Worm (Caenorhabditis elegans): Measurements from ENCODE around the gene cest-16.

The cest-16 gene

DNA sequence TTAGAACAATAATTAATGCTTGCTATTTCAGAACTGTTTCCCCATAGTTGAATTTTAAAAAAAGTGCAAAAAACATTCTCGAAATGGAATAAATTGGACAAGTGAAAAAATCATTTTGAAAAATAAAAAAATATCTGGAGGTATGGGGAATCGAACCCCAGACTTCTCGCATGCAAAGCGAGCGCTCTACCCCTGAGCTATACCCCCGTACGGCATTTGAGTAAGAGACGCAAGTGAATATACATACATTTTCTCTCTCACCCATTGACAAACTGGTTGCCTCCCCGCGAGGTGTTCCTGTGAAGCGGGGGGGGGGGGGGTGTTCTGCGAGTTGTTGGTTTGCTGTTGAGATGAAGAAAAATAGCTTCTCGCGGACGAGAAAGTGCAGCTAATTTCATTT is 7.6 kb upstream of the cest-16 start (continued):
- no peak for TF ChIP-seq skn-1 (tag; optimal IDR thresholded peaks at IDR 0.05)
- TF ChIP-seq aly-2 (tag; optimal IDR thresholded peaks at IDR 0.05), result no peak
- peak; percentile 60 for TF ChIP-seq lin-13 (GFP tag; optimal IDR thresholded peaks at IDR 0.05)
- TF ChIP-seq peb-1 (tag; optimal IDR thresholded peaks at IDR 0.05), result no peak
- TF ChIP-seq zag-1 (tag; optimal IDR thresholded peaks at IDR 0.05), result no peak
- TF ChIP-seq lin-11 (tag; optimal IDR thresholded peaks at IDR 0.05), result peak; percentile 59
- TF ChIP-seq ceh-82 (tag; optimal IDR thresholded peaks at IDR 0.05), result no peak
- no peak for TF ChIP-seq ZK546.5 (tag; optimal IDR thresholded peaks at IDR 0.05)
- no peak for TF ChIP-seq nhr-237 (tag; optimal IDR thresholded peaks at IDR 0.05)

DNA sequence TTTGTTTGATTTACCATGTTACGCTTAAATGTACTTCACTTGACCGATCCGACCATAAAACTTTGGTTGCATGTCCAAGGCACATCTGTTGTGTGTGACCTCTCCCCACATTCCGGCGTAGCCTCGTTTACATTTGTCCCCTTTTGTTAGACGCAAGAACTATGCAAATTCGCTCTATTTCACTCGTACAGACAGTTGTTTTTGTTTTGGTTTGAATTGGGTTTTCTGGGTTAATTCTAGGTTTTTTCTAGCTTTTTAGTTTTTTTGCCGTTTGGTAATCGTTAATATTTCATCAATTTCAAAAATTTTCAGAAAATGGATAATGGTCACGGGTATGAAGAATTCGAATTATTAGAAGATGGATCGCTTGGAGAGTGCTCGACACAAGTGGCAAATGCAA is 6.9 kb upstream of the cest-16 start, which contains the start of gene mom-1:
mom-1 (plus strand) TSS at position 301 of the 400 bp plus-strand sequence.
- TF ChIP-seq unc-62 (GFP tag; optimal IDR thresholded peaks at IDR 0.05) (no peak), sma-3 (GFP tag; optimal IDR thresholded peaks at IDR 0.05) (no peak), nhr-237 (tag; optimal IDR thresholded peaks at IDR 0.05) (no peak), crh-2 (tag; optimal IDR thresholded peaks at IDR 0.05) (no peak)

DNA sequence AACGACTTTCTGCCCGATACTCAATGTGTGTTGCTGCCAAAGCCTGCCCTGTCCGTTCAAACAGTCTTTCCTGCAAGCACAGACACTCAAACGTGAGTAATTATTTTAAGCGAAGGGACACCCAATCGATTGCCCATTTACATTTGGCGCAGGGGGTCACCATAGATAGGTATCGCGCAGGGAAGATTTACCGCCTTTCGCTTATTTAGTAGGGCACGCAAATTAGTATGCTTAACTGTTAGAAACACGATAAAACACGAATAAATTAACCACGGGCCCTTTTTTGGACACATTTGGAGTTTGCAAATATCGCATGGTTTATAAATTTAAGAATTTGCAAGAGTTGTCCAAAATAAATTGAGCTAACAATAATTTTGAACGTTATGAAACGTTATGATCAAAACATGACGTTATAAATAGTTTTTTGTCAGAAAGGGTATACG is 3.3 kb upstream of the cest-16 start:
- peak; percentile 88 for TF ChIP-seq ZK546.5 (tag; optimal IDR thresholded peaks at IDR 0.05)
- TF ChIP-seq nhr-25 (tag; optimal IDR thresholded peaks at IDR 0.05), result peak; percentile 99
- peak; percentile 98 for TF ChIP-seq C34F6.9 (tag; optimal IDR thresholded peaks at IDR 0.05)
- peak; percentile 99 for TF ChIP-seq nhr-10 (tag; optimal IDR thresholded peaks at IDR 0.05)
- peak; percentile 99 for TF ChIP-seq lin-13 (GFP tag; optimal IDR thresholded peaks at IDR 0.05)
- TF ChIP-seq aly-2 (tag; optimal IDR thresholded peaks at IDR 0.05), result peak; percentile 87
- peak; percentile 99 for TF ChIP-seq lin-11 (tag; optimal IDR thresholded peaks at IDR 0.05)
- TF ChIP-seq mbf-1 (tag; optimal IDR thresholded peaks at IDR 0.05), result peak; percentile 77
- TF ChIP-seq Y55F3AM.14 (GFP tag; optimal IDR thresholded peaks at IDR 0.05), result peak; percentile 95
- peak; percentile 97 for TF ChIP-seq unc-39 (tag; optimal IDR thresholded peaks at IDR 0.05)
- peak; percentile 99 for TF ChIP-seq fos-1 (tag; optimal IDR thresholded peaks at IDR 0.05)
- peak; percentile 94 to 96 for TF ChIP-seq mdl-1 (tag; optimal IDR thresholded peaks at IDR 0.05)
- peak; percentile 100 for TF ChIP-seq crh-2 (tag; optimal IDR thresholded peaks at IDR 0.05)
- peak; percentile 99 for TF ChIP-seq F13H6.1 (tag; optimal IDR thresholded peaks at IDR 0.05)
- peak; percentile 100 for TF ChIP-seq unc-55 (GFP tag; optimal IDR thresholded peaks at IDR 0.05)
- TF ChIP-seq sma-9 (GFP tag; optimal IDR thresholded peaks at IDR 0.05), result peak; percentile 99
- peak; percentile 95 for TF ChIP-seq sma-9 (tag; optimal IDR thresholded peaks at IDR 0.05)
- TF ChIP-seq nhr-11 (tag; optimal IDR thresholded peaks at IDR 0.05), result peak; percentile 76
- TF ChIP-seq ztf-11 (tag; optimal IDR thresholded peaks at IDR 0.05), result peak; percentile 84
- peak; percentile 98 for TF ChIP-seq zag-1 (tag; optimal IDR thresholded peaks at IDR 0.05)
- peak; percentile 99 for TF ChIP-seq ceh-16 (tag; optimal IDR thresholded peaks at IDR 0.05)
- TF ChIP-seq unc-62 (GFP tag; optimal IDR thresholded peaks at IDR 0.05), result peak; percentile 94
- TF ChIP-seq blmp-1 (tag; optimal IDR thresholded peaks at IDR 0.05; ENCODE audit: insufficient read depth), result peak; percentile 82
- peak; percentile 97 for TF ChIP-seq sem-4 (tag; optimal IDR thresholded peaks at IDR 0.05)
- peak; percentile 95 for TF ChIP-seq ztf-1 (GFP tag; conservative IDR thresholded peaks at IDR 0.05)
- TF ChIP-seq nhr-21 (tag; optimal IDR thresholded peaks at IDR 0.05), result peak; percentile 100
- TF ChIP-seq ceh-82 (tag; optimal IDR thresholded peaks at IDR 0.05), result peak; percentile 99
- peak; percentile 99 for TF ChIP-seq nhr-237 (tag; optimal IDR thresholded peaks at IDR 0.05)
- peak; percentile 100 for TF ChIP-seq nhr-129 (tag; optimal IDR thresholded peaks at IDR 0.05)
- peak; percentile 50 for TF ChIP-seq elt-1 (tag; optimal IDR thresholded peaks at IDR 0.05)
- TF ChIP-seq sma-3 (GFP tag; optimal IDR thresholded peaks at IDR 0.05), result peak; percentile 99
- TF ChIP-seq mab-5 (tag; optimal IDR thresholded peaks at IDR 0.05), result peak; percentile 99
- peak; percentile 99 for TF ChIP-seq nhr-6 (tag; optimal IDR thresholded peaks at IDR 0.05)
- TF ChIP-seq gmeb-1 (tag; optimal IDR thresholded peaks at IDR 0.05), result peak; percentile 96
- no peak for TF ChIP-seq nhr-23 (tag; optimal IDR thresholded peaks at IDR 0.05)
- peak; percentile 95 for TF ChIP-seq elt-3 (tag; optimal IDR thresholded peaks at IDR 0.05)
- TF ChIP-seq egl-27 (tag; optimal IDR thresholded peaks at IDR 0.05), result peak; percentile 99
- peak; percentile 97 for TF ChIP-seq ztf-4 (tag; optimal IDR thresholded peaks at IDR 0.05)
- peak; percentile 88 for TF ChIP-seq snpc-4 (tag; optimal IDR thresholded peaks at IDR 0.05)
- TF ChIP-seq skn-1 (tag; optimal IDR thresholded peaks at IDR 0.05), result peak; percentile 86
- TF ChIP-seq R02D3.7 (tag; optimal IDR thresholded peaks at IDR 0.05), result peak; percentile 81
- TF ChIP-seq alr-1 (tag; optimal IDR thresholded peaks at IDR 0.05), result no peak
- TF ChIP-seq ama-1 (optimal IDR thresholded peaks at IDR 0.05), result peak; percentile 56
- peak; percentile 93 for TF ChIP-seq lin-39 (tag; optimal IDR thresholded peaks at IDR 0.05)
- peak; percentile 50 for TF ChIP-seq peb-1 (tag; optimal IDR thresholded peaks at IDR 0.05)
- peak; percentile 81 for TF ChIP-seq dmd-4 (tag; optimal IDR thresholded peaks at IDR 0.05)
- peak; percentile 70 for TF ChIP-seq nhr-12 (tag; optimal IDR thresholded peaks at IDR 0.05)
- peak; percentile 97 for TF ChIP-seq nhr-77 (tag; optimal IDR thresholded peaks at IDR 0.05)
- TF ChIP-seq lsy-2 (tag; optimal IDR thresholded peaks at IDR 0.05), result peak; percentile 97

Data from whole organism, L2 larva.